Fruit fly (Drosophila melanogaster) S2 (cell line): ENCODE data around the gene Tsp.

Source experiments
- CG8478 ChIP-seq: fragments of >200 bp; optimal IDR thresholded peaks from 2 replicates; lab custom pipeline; 2018
- CTCF ChIP-seq, 2 experiments: fragments of >200 bp; optimal IDR thresholded peaks; 2 replicates each; lab custom pipeline; 2018

- TF ChIP-seq CTCF (optimal IDR thresholded peaks at IDR 0.05; lab: Kevin White, UChicago) (no peak), CG8478 (lab: Kevin White, UChicago) (no peak)
These were observed 50.7 kb downstream of the Tsp start, which contains the start of the genes CG31636 and Ube4A for dm6 chr2L:6657969-6658748.
